Fruit fly (Drosophila melanogaster): ENCODE results near the gene Arr2.

Gene Arr2

DNA sequence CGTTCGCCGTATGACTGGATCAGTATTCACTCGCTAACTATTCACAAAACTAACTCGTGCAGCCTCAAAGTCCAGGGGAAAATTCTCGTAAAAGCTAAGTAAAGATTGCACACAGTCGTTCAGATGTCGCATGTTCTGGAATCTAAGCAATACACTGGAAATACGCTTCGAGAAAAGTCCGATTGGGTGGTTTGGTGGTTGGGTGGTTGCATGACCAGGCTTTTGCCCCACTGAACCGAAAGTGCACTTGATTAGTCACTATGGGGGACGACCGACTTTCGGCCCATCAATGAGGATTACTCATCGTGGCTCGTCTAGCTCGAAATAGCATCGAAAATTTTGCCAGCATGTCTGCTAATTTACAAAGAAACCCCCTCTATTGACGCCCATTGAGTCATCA lies 31.6 kb upstream of the Arr2 start:
- TF ChIP-seq dsx (GFP tag; optimal IDR thresholded peaks at IDR 0.05; ENCODE audit: poor library complexity, severe bottlenecking) (no peak), CG9139 (GFP tag; optimal IDR thresholded peaks at IDR 0.05) (no peak), CG11294 (GFP tag; IDR thresholded peaks at IDR 0.05) (no peak), CG10631 (GFP tag; optimal IDR thresholded peaks at IDR 0.05) (no peak), dac (GFP tag; optimal IDR thresholded peaks at IDR 0.05) (no peak), CG6808 (GFP tag; optimal IDR thresholded peaks at IDR 0.05) (no peak), fd85E (GFP tag; optimal IDR thresholded peaks at IDR 0.05) (no peak), Sox14 (GFP tag; optimal IDR thresholded peaks at IDR 0.05) (no peak), CG15336 (GFP tag; IDR thresholded peaks at IDR 0.05) (no peak), CG11902 (GFP tag; optimal IDR thresholded peaks at IDR 0.05) (no peak), cyc (GFP tag; optimal IDR thresholded peaks at IDR 0.05) (no peak), Eip93F (GFP tag; optimal IDR thresholded peaks at IDR 0.05) (no peak), fkh (GFP tag; optimal IDR thresholded peaks at IDR 0.05) (no peak), CG31627 (GFP tag; optimal IDR thresholded peaks at IDR 0.05) (no peak)

DNA sequence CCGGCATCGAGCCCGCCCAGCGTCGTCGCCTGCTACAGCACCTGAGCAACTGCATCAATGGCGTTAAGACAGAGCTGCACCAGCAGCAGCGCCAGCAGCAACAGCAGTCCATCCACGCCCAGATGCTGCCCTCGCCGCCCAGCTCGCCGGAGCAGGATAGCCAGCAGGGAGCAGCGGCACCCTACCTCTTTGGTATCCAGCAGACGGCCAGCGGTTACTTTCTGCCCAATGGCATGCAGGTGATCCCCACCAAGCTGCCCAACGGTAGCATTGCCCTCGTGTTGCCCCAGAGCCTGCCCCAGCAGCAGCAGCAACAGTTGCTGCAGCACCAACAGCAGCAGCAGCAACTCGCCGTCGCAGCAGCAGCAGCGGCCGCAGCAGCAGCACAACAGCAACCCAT lies 29.0 kb upstream of the Arr2 start:
- no peak for TF ChIP-seq CG11902 (GFP tag; optimal IDR thresholded peaks at IDR 0.05)
- no peak for TF ChIP-seq Ets96B (tag; optimal IDR thresholded peaks at IDR 0.05)
- TF ChIP-seq Hr4 (GFP tag; optimal IDR thresholded peaks at IDR 0.05): no peak
- TF ChIP-seq CG6276 (GFP tag; optimal IDR thresholded peaks at IDR 0.05): no peak
- TF ChIP-seq Sox15 (GFP tag; optimal IDR thresholded peaks at IDR 0.05): no peak
- no peak for TF ChIP-seq CG10631 (GFP tag; optimal IDR thresholded peaks at IDR 0.05)
- TF ChIP-seq dac (GFP tag; optimal IDR thresholded peaks at IDR 0.05): no peak
- TF ChIP-seq CG3032 (tag; optimal IDR thresholded peaks at IDR 0.05): no peak
- TF ChIP-seq fd85E (GFP tag; optimal IDR thresholded peaks at IDR 0.05): no peak
- TF ChIP-seq Hr39 (GFP tag; optimal IDR thresholded peaks at IDR 0.05): no peak
- no peak for TF ChIP-seq Blimp-1 (GFP tag; optimal IDR thresholded peaks at IDR 0.05)
- no peak for TF ChIP-seq cyc (GFP tag; optimal IDR thresholded peaks at IDR 0.05)
- no peak for TF ChIP-seq acj6 (GFP tag; optimal IDR thresholded peaks at IDR 0.05)
- no peak for TF ChIP-seq Sox14 (GFP tag; optimal IDR thresholded peaks at IDR 0.05)
- no peak for TF ChIP-seq CG3919 (GFP tag; optimal IDR thresholded peaks at IDR 0.05)
- TF ChIP-seq CG10669 (GFP tag; optimal IDR thresholded peaks at IDR 0.05): no peak
- no peak for TF ChIP-seq eg (GFP tag; IDR thresholded peaks at IDR 0.05)
- TF ChIP-seq CG6854 (GFP tag; optimal IDR thresholded peaks at IDR 0.05): no peak
- TF ChIP-seq OdsH (GFP tag; optimal IDR thresholded peaks at IDR 0.05): no peak
- TF ChIP-seq CG34406 (GFP tag; optimal IDR thresholded peaks at IDR 0.05): no peak

DNA sequence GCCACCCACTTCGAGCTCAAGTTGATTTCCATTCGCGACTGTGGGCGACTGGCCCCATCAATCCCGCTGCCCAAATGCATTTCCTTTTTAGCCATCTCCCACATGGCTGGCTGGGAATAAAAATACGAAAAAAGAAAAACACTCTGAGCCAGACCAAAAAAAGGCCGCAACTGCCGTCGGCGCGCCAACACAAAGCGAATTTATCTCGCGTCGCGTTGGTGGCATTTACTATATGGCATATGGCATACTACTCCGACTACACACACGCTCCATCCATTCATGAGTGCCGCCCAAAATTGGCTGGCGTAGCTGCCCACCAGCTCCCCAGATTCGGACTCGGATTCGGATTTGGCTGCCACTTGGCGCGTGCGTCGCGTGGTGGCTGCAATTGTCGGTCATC lies 27.8 kb upstream of the Arr2 start:
- TF ChIP-seq eg (GFP tag; IDR thresholded peaks at IDR 0.05) (peak; percentile 56), svp (GFP tag) (no peak)

DNA sequence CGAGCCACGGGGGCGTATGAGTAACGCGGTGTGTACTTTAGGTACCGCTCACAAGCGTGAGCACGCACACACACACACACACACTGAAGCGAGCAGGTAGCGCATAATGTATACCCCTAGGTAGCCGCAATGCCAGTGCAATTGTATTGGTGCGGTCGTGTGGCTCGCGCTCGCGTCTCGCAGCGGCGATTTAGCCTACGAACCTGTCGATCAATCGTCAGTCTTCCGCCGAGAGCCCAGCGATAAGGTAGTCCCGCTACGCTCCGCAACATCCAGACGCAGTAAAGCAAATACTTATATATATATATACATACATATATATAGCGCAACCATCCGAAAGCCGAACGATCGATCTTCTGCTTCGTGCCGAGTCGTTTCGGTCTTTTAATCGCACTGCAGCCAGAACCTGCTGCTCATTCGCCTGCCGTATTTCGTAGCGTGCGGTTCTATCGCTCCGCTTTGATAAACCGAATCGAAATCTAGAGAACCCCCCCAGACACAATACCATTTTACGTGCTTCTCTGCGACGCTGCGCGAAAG lies 26.9 kb upstream of the Arr2 start, which contains the start of gene hry:
Gene hry, plus strand, starts transcription at position 215 of the 540 bp plus-strand sequence.
- TF ChIP-seq CG34406 (GFP tag; optimal IDR thresholded peaks at IDR 0.05): peak; percentile 39
- TF ChIP-seq fd59A (GFP tag; optimal IDR thresholded peaks at IDR 0.05): no peak
- TF ChIP-seq CG11902 (GFP tag; optimal IDR thresholded peaks at IDR 0.05): no peak
- peak; percentile 62; the same call in 2 of the 3 replicates for TF ChIP-seq eg (GFP tag; IDR thresholded peaks at IDR 0.05)
- peak; percentile 88 for TF ChIP-seq vri (GFP tag; optimal IDR thresholded peaks at IDR 0.05)
- TF ChIP-seq CG1621 (tag; optimal IDR thresholded peaks at IDR 0.05): peak; percentile 53
- TF ChIP-seq topi (GFP tag; optimal IDR thresholded peaks at IDR 0.05): peak; percentile 46
- no peak for TF ChIP-seq CG8319 (GFP tag; optimal IDR thresholded peaks at IDR 0.05)
- peak; percentile 94 for TF ChIP-seq CG6854 (GFP tag; optimal IDR thresholded peaks at IDR 0.05)
- TF ChIP-seq CG3919 (GFP tag; optimal IDR thresholded peaks at IDR 0.05): peak; percentile 67
- TF ChIP-seq CG8119 (GFP tag; IDR thresholded peaks at IDR 0.05): peak; percentile 39; the same call in 1 of the 3 replicates
- TF ChIP-seq Hr4 (GFP tag; optimal IDR thresholded peaks at IDR 0.05): no peak
- peak; percentile 25 for TF ChIP-seq esn (GFP tag; optimal IDR thresholded peaks at IDR 0.05)
- TF ChIP-seq Smox (GFP tag; optimal IDR thresholded peaks at IDR 0.05): no peak
- peak; percentile 45 for TF ChIP-seq CG6276 (GFP tag; optimal IDR thresholded peaks at IDR 0.05)
- TF ChIP-seq pdm3 (GFP tag; optimal IDR thresholded peaks at IDR 0.05): no peak
- peak; percentile 74 to 88 for TF ChIP-seq ss (GFP tag; optimal IDR thresholded peaks at IDR 0.05)
- TF ChIP-seq CG15336 (GFP tag; IDR thresholded peaks at IDR 0.05): peak; percentile 59
- TF ChIP-seq CG32006 (GFP tag; optimal IDR thresholded peaks at IDR 0.05): peak; percentile 0
- TF ChIP-seq CG6163 (GFP tag; IDR thresholded peaks at IDR 0.05): peak; percentile 37; the same call in 1 of the 3 replicates
- peak; percentile 41 for TF ChIP-seq Met (GFP tag; optimal IDR thresholded peaks at IDR 0.05)
- peak; percentile 85 for TF ChIP-seq Eip93F (GFP tag; optimal IDR thresholded peaks at IDR 0.05)
- peak; percentile 83 for TF ChIP-seq Eip78C (GFP tag)
- peak; percentile 32 for TF ChIP-seq CG7368 (GFP tag; optimal IDR thresholded peaks at IDR 0.05)
- peak; percentile 74 for TF ChIP-seq Blimp-1 (GFP tag; optimal IDR thresholded peaks at IDR 0.05)
- peak; percentile 59 for TF ChIP-seq fd85E (GFP tag; optimal IDR thresholded peaks at IDR 0.05)
- peak; percentile 17 for TF ChIP-seq CG8632 (GFP tag; optimal IDR thresholded peaks at IDR 0.05)

Data from whole organism, prepupa.